Fruit fly (Drosophila melanogaster) whole organism, embryonic: ENCODE results near the gene CG32425.

Experiments
- Adf1 ChIP-seq: fragments of 200-800 bp; sonication (Bioruptor generic); IDR thresholded peaks from 2 replicates; pipeline ENCODE4 v1.3.6; 2022; ENCODE audit warnings: missing biosample characterization, missing genetic modification characterization
- Awh ChIP-seq: fragments of 200-800 bp; sonication (Bioruptor generic); IDR thresholded peaks from 2 replicates; pipeline ENCODE4, ENCODE4 v1.3.6; 2022; ENCODE audit warnings: missing biosample characterization, missing genetic modification characterization
- B-H2 ChIP-seq: fragments of 200-800 bp; sonication (Bioruptor generic); optimal IDR thresholded peaks from 2 replicates; lab custom pipeline; 2018; ENCODE audit warnings: missing biosample characterization, mild to moderate bottlenecking, missing genetic modification characterization
- CG12942 ChIP-seq: fragments of 200-800 bp; sonication (Bioruptor generic); optimal IDR thresholded peaks from 3 replicates; lab custom pipeline; 2016; ENCODE audit warnings: missing biosample characterization, missing genetic modification characterization
- CG13424 ChIP-seq: fragments of 200-800 bp; sonication (Bioruptor generic); optimal IDR thresholded peaks from 2 replicates; lab custom pipeline; 2019; ENCODE audit warnings: missing biosample characterization, mild to moderate bottlenecking, missing genetic modification characterization, moderate library complexity
- CG15073 ChIP-seq: fragments of 200-800 bp; sonication (Bioruptor generic); optimal IDR thresholded peaks from 2 replicates; lab custom pipeline; 2016; ENCODE audit warnings: missing biosample characterization, missing genetic modification characterization
- CG15696 ChIP-seq: fragments of 200-800 bp; sonication (Bioruptor generic); optimal IDR thresholded peaks from 2 replicates; lab custom pipeline; 2019; ENCODE audit warnings: missing biosample characterization, mild to moderate bottlenecking, missing genetic modification characterization, moderate library complexity
- CG1602 ChIP-seq: fragments of 200-800 bp; sonication (Bioruptor generic); optimal IDR thresholded peaks from 3 replicates; lab custom pipeline; 2016; ENCODE audit warnings: missing biosample characterization, missing genetic modification characterization
- CG16863 ChIP-seq: fragments of 200-800 bp; sonication (Bioruptor generic); optimal IDR thresholded peaks from 3 replicates; lab custom pipeline; 2016; ENCODE audit warnings: missing biosample characterization, missing genetic modification characterization
- CG18599 ChIP-seq: fragments of 200-800 bp; sonication (Bioruptor generic); optimal IDR thresholded peaks from 3 replicates; lab custom pipeline; 2017; ENCODE audit warnings: missing biosample characterization, missing genetic modification characterization, mild to moderate bottlenecking, moderate library complexity, missing genetic modification reagents
- CG33557 ChIP-seq: fragments of 200-800 bp; sonication (Bioruptor generic); optimal IDR thresholded peaks from 2 replicates; lab custom pipeline; 2019; ENCODE audit warnings: missing biosample characterization, mild to moderate bottlenecking, missing genetic modification characterization, moderate library complexity
- CG3407 ChIP-seq: fragments of 200-800 bp; sonication (Bioruptor generic); optimal IDR thresholded peaks from 2 replicates; lab custom pipeline; 2018; ENCODE audit warnings: missing biosample characterization, mild to moderate bottlenecking, missing genetic modification characterization
- CG34224 ChIP-seq: fragments of 200-800 bp; sonication (Bioruptor generic); IDR thresholded peaks from 3 replicates; pipeline ENCODE4 v1.3.6; 2022; ENCODE audit warnings: missing biosample characterization, missing genetic modification characterization; ENCODE audit not compliant: partially characterized antibody
- CG3726 ChIP-seq: fragments of 200-800 bp; sonication (Bioruptor generic); IDR thresholded peaks from 3 replicates; pipeline ENCODE4, ENCODE4 v1.3.6; 2022; ENCODE audit warnings: missing biosample characterization, missing genetic modification characterization
- CG4854 ChIP-seq: fragments of 200-800 bp; sonication (Bioruptor generic); optimal IDR thresholded peaks from 2 replicates; lab custom pipeline; 2016; ENCODE audit warnings: missing biosample characterization, missing genetic modification characterization, inconsistent platforms
- CG6175 ChIP-seq: fragments of 200-800 bp; sonication (Bioruptor generic); IDR thresholded peaks from 3 replicates; pipeline ENCODE4 v1.3.6; 2022; ENCODE audit warnings: missing biosample characterization, missing genetic modification characterization
- CG7987 ChIP-seq: fragments of 200-800 bp; sonication (Bioruptor generic); optimal IDR thresholded peaks from 2 replicates; lab custom pipeline; 2018; ENCODE audit warnings: missing biosample characterization, mild to moderate bottlenecking, missing genetic modification characterization, moderate library complexity
- CG8089 ChIP-seq: fragments of 200-800 bp; sonication (Bioruptor generic); optimal IDR thresholded peaks from 3 replicates; lab custom pipeline; 2016; ENCODE audit warnings: missing biosample characterization, missing genetic modification characterization
- CG8281 ChIP-seq: fragments of 200-800 bp; sonication (Bioruptor generic); optimal IDR thresholded peaks from 2 replicates; lab custom pipeline; 2018; ENCODE audit warnings: missing biosample characterization, mild to moderate bottlenecking, missing genetic modification characterization, moderate library complexity
- CG8290 ChIP-seq, 3 experiments: fragments of 200-800 bp; sonication (Bioruptor generic); optimal IDR thresholded peaks; 2 replicates each; lab custom pipeline; 2016 to 2019; ENCODE audit warnings: missing biosample characterization in 3 of 3, missing genetic modification characterization in 3 of 3, mild to moderate bottlenecking in 2 of 3, moderate library complexity in 1 of 3
- CG9727 ChIP-seq: fragments of 200-800 bp; sonication (Bioruptor generic); optimal IDR thresholded peaks from 3 replicates; lab custom pipeline; 2017; ENCODE audit warnings: missing biosample characterization, mild to moderate bottlenecking, missing genetic modification characterization
- CG9932 ChIP-seq: fragments of 200-800 bp; sonication (Bioruptor generic); IDR thresholded peaks from 2 replicates; pipeline ENCODE4 v1.3.6; 2022; ENCODE audit warnings: missing biosample characterization, missing genetic modification characterization
- Dfd ChIP-seq, 2 experiments: fragments of >200 bp; optimal IDR thresholded peaks; 2 replicates each; lab custom pipeline; 2017; ENCODE audit warnings: missing biosample characterization in 2 of 2, missing genetic modification characterization in 2 of 2
- Drgx ChIP-seq: fragments of 200-800 bp; sonication (Bioruptor generic); IDR thresholded peaks from 2 replicates; pipeline ENCODE4 v1.3.6; 2022; ENCODE audit warnings: missing biosample characterization, missing genetic modification characterization
- ERR ChIP-seq: fragments of 200-800 bp; sonication (Bioruptor generic); optimal IDR thresholded peaks from 2 replicates; lab custom pipeline; 2016; ENCODE audit warnings: missing biosample characterization, missing genetic modification characterization
- Gug ChIP-seq: fragments of 200-800 bp; sonication (Bioruptor generic); IDR thresholded peaks from 4 replicates; pipeline ENCODE4 v1.3.6; 2022; ENCODE audit warnings: missing biosample characterization, missing genetic modification characterization
- Hmr ChIP-seq: fragments of 200-800 bp; sonication (Bioruptor generic); optimal IDR thresholded peaks from 3 replicates; lab custom pipeline; 2017; ENCODE audit warnings: mild to moderate bottlenecking, missing biosample characterization, missing genetic modification reagents, missing genetic modification characterization
- Med ChIP-seq: fragments of 200-800 bp; sonication (Bioruptor generic); peaks from one replicate; lab custom pipeline; 2016; ENCODE audit warnings: missing biosample characterization, missing genetic modification characterization, mild to moderate bottlenecking, inconsistent platforms, moderate library complexity
- Nf-YB ChIP-seq: fragments of 200-800 bp; sonication (Bioruptor generic); optimal IDR thresholded peaks from 3 replicates; lab custom pipeline; 2019; ENCODE audit warnings: missing biosample characterization, mild to moderate bottlenecking, missing genetic modification characterization, moderate library complexity
- Usf ChIP-seq: fragments of 200-800 bp; sonication (Bioruptor generic); optimal IDR thresholded peaks from 2 replicates; lab custom pipeline; 2017; ENCODE audit warnings: missing genotype, missing biosample characterization, missing genetic modification characterization
- aop ChIP-seq: fragments of 200-800 bp; sonication (Bioruptor generic); IDR thresholded peaks from 2 replicates; pipeline ENCODE4 v1.3.6; 2022; ENCODE audit warnings: missing biosample characterization, missing genetic modification characterization
- bsh ChIP-seq, 2 experiments: fragments of 200-800 bp; sonication (Bioruptor generic); optimal IDR thresholded peaks; 2 replicates each; lab custom pipeline; 2017 to 2018; ENCODE audit warnings: mild to moderate bottlenecking in 2 of 2, missing biosample characterization in 2 of 2, missing genetic modification characterization in 2 of 2, moderate library complexity in 1 of 2
- cas ChIP-seq: fragments of 200-800 bp; sonication (Bioruptor generic); IDR thresholded peaks from 2 replicates; pipeline ENCODE4 v1.3.6; 2022; ENCODE audit warnings: missing biosample characterization, missing genetic modification characterization
- caup ChIP-seq: fragments of 200-800 bp; sonication (Bioruptor generic); optimal IDR thresholded peaks from 3 replicates; lab custom pipeline; 2017; ENCODE audit warnings: missing biosample characterization, mild to moderate bottlenecking, missing genetic modification characterization, moderate library complexity; ENCODE audit not compliant: severe bottlenecking
- danr ChIP-seq: fragments of 200-800 bp; sonication (Bioruptor generic); IDR thresholded peaks from 2 replicates; pipeline ENCODE4 v1.3.6; 2022; ENCODE audit warnings: missing biosample characterization, missing genetic modification characterization
- dati ChIP-seq: fragments of 200-800 bp; sonication (Bioruptor generic); IDR thresholded peaks from 2 replicates; pipeline ENCODE4 v1.3.6; 2022; ENCODE audit warnings: missing biosample characterization, missing genetic modification characterization
- dm ChIP-seq: fragments of 200-800 bp; sonication (Bioruptor generic); optimal IDR thresholded peaks from 3 replicates; lab custom pipeline; 2016; ENCODE audit warnings: missing biosample characterization, missing genetic modification characterization
- en ChIP-seq: fragments of 200-800 bp; sonication (Bioruptor generic); optimal IDR thresholded peaks from 2 replicates; lab custom pipeline; 2016; ENCODE audit warnings: missing biosample characterization, missing genetic modification characterization
- fu2 ChIP-seq: fragments of 200-800 bp; sonication (Bioruptor generic); optimal IDR thresholded peaks from 2 replicates; lab custom pipeline; 2016; ENCODE audit warnings: missing biosample characterization, missing genetic modification characterization
- gce ChIP-seq: fragments of 200-800 bp; sonication (Bioruptor generic); IDR thresholded peaks from 3 replicates; pipeline ENCODE4 v1.3.6; 2022; ENCODE audit warnings: missing biosample characterization, missing genetic modification characterization
- nerfin-1 ChIP-seq: fragments of 200-800 bp; sonication (Bioruptor generic); optimal IDR thresholded peaks from 3 replicates; lab custom pipeline; 2019; ENCODE audit warnings: missing biosample characterization, mild to moderate bottlenecking, missing genetic modification characterization, moderate library complexity
- otp ChIP-seq: fragments of 200-800 bp; sonication (Bioruptor generic); IDR thresholded peaks from 3 replicates; pipeline ENCODE4, ENCODE4 v1.3.6; 2022; ENCODE audit warnings: missing biosample characterization, missing genetic modification characterization
- pros ChIP-seq: fragments of 200-800 bp; sonication (Bioruptor generic); optimal IDR thresholded peaks from 3 replicates; lab custom pipeline; 2019; ENCODE audit warnings: missing biosample characterization, mild to moderate bottlenecking, missing genetic modification characterization, moderate library complexity
- trh ChIP-seq: fragments of 200-800 bp; sonication (Bioruptor generic); optimal IDR thresholded peaks from 2 replicates; lab custom pipeline; 2016; ENCODE audit warnings: missing biosample characterization, missing genetic modification characterization
- wor ChIP-seq: fragments of 200-800 bp; sonication (Bioruptor generic); IDR thresholded peaks from 2 replicates; pipeline ENCODE4 v1.3.6; 2022; ENCODE audit warnings: missing biosample characterization, missing genetic modification characterization
- yki ChIP-seq: fragments of >200 bp; optimal IDR thresholded peaks from 3 replicates; lab custom pipeline; 2018
- zfh1 ChIP-seq: fragments of 200-800 bp; sonication (Bioruptor generic); IDR thresholded peaks from 3 replicates; pipeline ENCODE4 v1.3.6; 2022; ENCODE audit warnings: missing biosample characterization, missing genetic modification characterization

CG32425 gene

DNA sequence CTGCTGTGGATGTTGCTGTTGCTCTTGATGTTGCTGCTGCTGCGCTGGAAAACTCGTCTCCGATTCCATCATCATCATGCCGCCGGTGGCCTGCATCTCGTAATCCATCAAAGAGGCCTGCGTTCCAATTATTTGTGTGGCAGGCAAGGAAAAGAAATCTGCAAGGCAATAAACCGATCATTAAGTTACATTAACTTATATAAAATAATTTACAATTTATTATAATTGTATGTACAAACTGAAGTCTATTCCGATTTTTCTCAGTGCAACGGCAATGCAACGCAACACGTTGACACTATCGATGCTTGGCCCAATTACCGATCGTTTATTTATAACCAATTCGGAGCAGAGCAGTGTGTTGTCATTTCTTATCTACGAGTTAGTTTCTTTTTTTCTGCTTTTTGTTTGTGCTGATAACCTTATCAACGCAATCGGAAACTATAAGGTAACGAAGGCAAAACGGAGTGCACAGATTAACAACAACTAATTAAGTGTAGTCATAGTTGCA, 26.1 kb upstream of the CG32425 start (continued):
- TF ChIP-seq CG4854 (GFP tag; lab: Kevin White, UChicago) (no peak), CG8281 (tag; lab: Kevin White, UChicago) (peak; percentile 19), CG13424 (tag; lab: Kevin White, UChicago) (peak; percentile 44), CG3726 (GFP tag; lab: Robert Waterston, UW) (0 out of 3 replicates have a peak, but pooled peaks have one; percentile 35), aop (GFP tag; lab: Robert Waterston, UW) (no peak), CG3407 (peak; percentile 21), CG12942 (peak; percentile 34), dati (GFP tag; lab: Robert Waterston, UW) (peak; percentile 63; the same call in 1 of the 2 replicates), CG7987 (GFP tag; lab: Kevin White, UChicago) (peak; percentile 5), CG8089 (GFP tag; lab: Kevin White, UChicago) (no peak), Nf-YB (GFP tag; lab: Kevin White, UChicago) (peak; percentile 0), Usf (GFP tag; lab: Kevin White, UChicago) (no peak), CG6175 (GFP tag; lab: Robert Waterston, UW) (no peak), CG1602 (GFP tag; lab: Kevin White, UChicago) (peak; percentile 8), cas (GFP tag; lab: Robert Waterston, UW) (no peak), danr (GFP tag; lab: Robert Waterston, UW) (0 out of 2 replicates have a peak, but pooled peaks have one; percentile 26), pros (GFP tag; lab: Kevin White, UChicago) (no peak), CG15696 (tag; lab: Kevin White, UChicago) (no peak), Dfd (GFP tag; optimal IDR thresholded peaks at IDR 0.05; lab: Kevin White, UChicago) (no peak), wor (peak; percentile 30), fu2 (GFP tag; lab: Kevin White, UChicago) (no peak)

dm6 chr3L:20471499-20472313, 25.4 kb upstream of the CG32425 start:
- no peak for TF ChIP-seq Gug (GFP tag; lab: Robert Waterston, UW)
- TF ChIP-seq nerfin-1 = peak; percentile 49
- peak; percentile 75 for TF ChIP-seq zfh1 (GFP tag; lab: Robert Waterston, UW)
- peak; percentile 52; the same call in 1 of the 2 replicates for TF ChIP-seq Awh (GFP tag; lab: Robert Waterston, UW)
- no peak for TF ChIP-seq CG9932 (GFP tag; lab: Robert Waterston, UW)
- peak; percentile 12 for TF ChIP-seq trh
- TF ChIP-seq ERR = peak; percentile 50
- peak; percentile 62 for TF ChIP-seq CG9727
- TF ChIP-seq Med = peak; percentile 96
- no peak for TF ChIP-seq CG15073 (GFP tag; lab: Kevin White, UChicago)
- TF ChIP-seq bsh (GFP tag; optimal IDR thresholded peaks at IDR 0.05; lab: Kevin White, UChicago) = peak in 1 of 2 experiments; percentile 58
- no peak for TF ChIP-seq yki (lab: Kevin White, UChicago)
- TF ChIP-seq Adf1 = no peak
- TF ChIP-seq CG18599 (GFP tag; lab: Kevin White, UChicago) = peak; percentile 79
- TF ChIP-seq CG34224 = no peak
- 0 out of 3 replicates have a peak, but pooled peaks have one; percentile 56 for TF ChIP-seq otp
- TF ChIP-seq en (GFP tag; lab: Kevin White, UChicago) = peak; percentile 31
- peak; percentile 28 for TF ChIP-seq caup
- 0 out of 2 replicates have a peak, but pooled peaks have one; percentile 22 for TF ChIP-seq Drgx
- TF ChIP-seq gce (GFP tag; lab: Robert Waterston, UW) = 0 out of 3 replicates have a peak, but pooled peaks have one; percentile 64
- TF ChIP-seq Hmr (GFP tag; lab: Kevin White, UChicago) = peak; percentile 67
- peak; percentile 57 for TF ChIP-seq CG33557 (GFP tag; lab: Kevin White, UChicago)
- peak; percentile 74 for TF ChIP-seq CG16863 (GFP tag; lab: Kevin White, UChicago)
- TF ChIP-seq B-H2 (GFP tag; lab: Kevin White, UChicago) = peak; percentile 35
- peak; percentile 25 for TF ChIP-seq dm (GFP tag; lab: Kevin White, UChicago)
- peak; percentile 59 for TF ChIP-seq CG8290 (GFP tag; optimal IDR thresholded peaks at IDR 0.05; lab: Kevin White, UChicago)
- peak in 1 of 2 experiments; percentile 87 for TF ChIP-seq CG8290 (tag; optimal IDR thresholded peaks at IDR 0.05; lab: Kevin White, UChicago)
